Worm (Caenorhabditis elegans) whole organism, L3 larva: Measurements from ENCODE around the gene dyf-19.

Experiments
- aly-2 ChIP-seq: fragments of 150-350 bp; optimal IDR thresholded peaks from 2 replicates; lab custom pipeline; 2014; ENCODE audit warnings: missing biosample characterization, missing genetic modification characterization
- ama-1 ChIP-seq: fragments of 150-350 bp; optimal IDR thresholded peaks from 2 replicates; lab custom pipeline; 2018
- ceh-82 ChIP-seq: fragments of 150-350 bp; optimal IDR thresholded peaks from 2 replicates; lab custom pipeline; 2014; ENCODE audit warnings: missing biosample characterization, missing genetic modification characterization
- ceh-9 ChIP-seq: sonication (generic microtip); optimal IDR thresholded peaks from 2 replicates; lab custom pipeline; 2018; ENCODE audit warnings: missing biosample characterization, missing genetic modification characterization
- daf-12 ChIP-seq: fragments of 150-350 bp; optimal IDR thresholded peaks from 2 replicates; lab custom pipeline; 2014; ENCODE audit warnings: missing biosample characterization, missing genetic modification reagents, missing genetic modification characterization
- egl-27 ChIP-seq: sonication (generic microtip); optimal IDR thresholded peaks from 4 replicates; lab custom pipeline; 2017; ENCODE audit warnings: missing biosample characterization, missing genetic modification reagents, missing genetic modification characterization
- egl-5 ChIP-seq: fragments of 150-350 bp; optimal IDR thresholded peaks from 2 replicates; lab custom pipeline; 2017; ENCODE audit warnings: missing biosample characterization, missing genetic modification reagents, missing genetic modification characterization, inconsistent platforms
- elt-2 ChIP-seq: sonication (generic microtip); optimal IDR thresholded peaks from 2 replicates; lab custom pipeline; 2016; ENCODE audit warnings: missing genetic modification reagents, mild to moderate bottlenecking, missing genetic modification characterization, missing compliant biosample characterization
- eor-1 ChIP-seq, 2 experiments: fragments of 150-350 bp; optimal IDR thresholded peaks; 2 replicates each; lab custom pipeline; 2014 to 2018; ENCODE audit warnings: missing biosample characterization in 2 of 2, missing genetic modification characterization in 2 of 2
- fkh-10 ChIP-seq: sonication (generic microtip); optimal IDR thresholded peaks from 2 replicates; lab custom pipeline; 2017; ENCODE audit warnings: missing biosample characterization, missing genetic modification reagents, missing genetic modification characterization
- fos-1 ChIP-seq: fragments of 150-350 bp; optimal IDR thresholded peaks from 2 replicates; lab custom pipeline; 2014; ENCODE audit warnings: missing biosample characterization, missing genetic modification characterization
- hmg-11 ChIP-seq: sonication (generic microtip); optimal IDR thresholded peaks from 2 replicates; lab custom pipeline; 2016; ENCODE audit warnings: missing genetic modification characterization, missing compliant biosample characterization
- jun-1 ChIP-seq: fragments of 150-350 bp; optimal IDR thresholded peaks from 2 replicates; lab custom pipeline; 2014; ENCODE audit warnings: missing biosample characterization, missing genetic modification reagents, missing genetic modification characterization
- lin-15B ChIP-seq: fragments of 150-350 bp; optimal IDR thresholded peaks from 2 replicates; lab custom pipeline; 2014; ENCODE audit warnings: missing biosample characterization, missing genetic modification characterization
- lin-39 ChIP-seq: fragments of 150-350 bp; optimal IDR thresholded peaks from 2 replicates; lab custom pipeline; 2018; ENCODE audit warnings: missing biosample characterization, missing genetic modification reagents, missing genetic modification characterization
- lsy-12 ChIP-seq: sonication (generic microtip); optimal IDR thresholded peaks from 2 replicates; lab custom pipeline; 2016; ENCODE audit warnings: mild to moderate bottlenecking, missing genetic modification characterization, missing compliant biosample characterization
- nfya-1 ChIP-seq: sonication (generic microtip); optimal IDR thresholded peaks from 2 replicates; lab custom pipeline; 2017; ENCODE audit warnings: missing genetic modification characterization, mild to moderate bottlenecking, missing compliant biosample characterization, antibody characterized with exemption, moderate library complexity; ENCODE audit not compliant: insufficient read depth
- nhr-11 ChIP-seq: fragments of 150-350 bp; optimal IDR thresholded peaks from 2 replicates; lab custom pipeline; 2014; ENCODE audit warnings: missing biosample characterization, missing genetic modification characterization
- nhr-23 ChIP-seq: fragments of 150-350 bp; optimal IDR thresholded peaks from 2 replicates; lab custom pipeline; 2014; ENCODE audit warnings: missing biosample characterization, missing genetic modification reagents, missing genetic modification characterization
- nhr-237 ChIP-seq: fragments of 150-350 bp; optimal IDR thresholded peaks from 2 replicates; lab custom pipeline; 2014; ENCODE audit warnings: missing biosample characterization, missing genetic modification characterization
- nhr-25 ChIP-seq: sonication (generic microtip); optimal IDR thresholded peaks from 2 replicates; lab custom pipeline; 2017; ENCODE audit warnings: missing biosample characterization, missing genetic modification characterization
- nhr-28 ChIP-seq: fragments of 150-350 bp; optimal IDR thresholded peaks from 2 replicates; lab custom pipeline; 2014; ENCODE audit warnings: missing biosample characterization, missing genetic modification characterization
- nhr-67 ChIP-seq: fragments of 150-350 bp; optimal IDR thresholded peaks from 2 replicates; lab custom pipeline; 2014; ENCODE audit warnings: missing biosample characterization, missing genetic modification characterization
- pha-4 ChIP-seq: fragments of 150-350 bp; optimal IDR thresholded peaks from 2 replicates; lab custom pipeline; 2014; ENCODE audit warnings: missing biosample characterization, missing genetic modification reagents, missing genetic modification characterization
- pqm-1 ChIP-seq: fragments of 150-350 bp; optimal IDR thresholded peaks from 2 replicates; lab custom pipeline; 2017; ENCODE audit warnings: missing biosample characterization, missing genetic modification characterization, inconsistent platforms
- sea-2 ChIP-seq: fragments of 150-350 bp; sonication (generic microtip); optimal IDR thresholded peaks from 4 replicates; lab custom pipeline; 2014; ENCODE audit warnings: missing biosample characterization, missing genetic modification reagents, missing genetic modification characterization
- skn-1 ChIP-seq: fragments of 150-350 bp; optimal IDR thresholded peaks from 2 replicates; lab custom pipeline; 2014; ENCODE audit warnings: missing biosample characterization, missing genetic modification characterization
- snpc-4 ChIP-seq: fragments of 150-350 bp; optimal IDR thresholded peaks from 2 replicates; lab custom pipeline; 2014; ENCODE audit warnings: missing biosample characterization, missing genetic modification characterization
- tbx-2 ChIP-seq: sonication (generic microtip); optimal IDR thresholded peaks from 2 replicates; lab custom pipeline; 2016; ENCODE audit warnings: mild to moderate bottlenecking, missing genetic modification characterization, missing compliant biosample characterization
- unc-39 ChIP-seq: sonication (generic microtip); optimal IDR thresholded peaks from 4 replicates; lab custom pipeline; 2017; ENCODE audit warnings: missing biosample characterization, missing genetic modification characterization
- unc-62 ChIP-seq: fragments of 150-350 bp; sonication (generic microtip); optimal IDR thresholded peaks from 4 replicates; lab custom pipeline; 2014; ENCODE audit warnings: missing biosample characterization, missing genetic modification reagents, missing genetic modification characterization
- zag-1 ChIP-seq: fragments of 150-350 bp; optimal IDR thresholded peaks from 2 replicates; lab custom pipeline; 2014; ENCODE audit warnings: missing biosample characterization, missing genetic modification characterization
- ztf-11 ChIP-seq: fragments of 150-350 bp; optimal IDR thresholded peaks from 2 replicates; lab custom pipeline; 2014; ENCODE audit warnings: missing biosample characterization, missing genetic modification characterization

The dyf-19 gene

DNA sequence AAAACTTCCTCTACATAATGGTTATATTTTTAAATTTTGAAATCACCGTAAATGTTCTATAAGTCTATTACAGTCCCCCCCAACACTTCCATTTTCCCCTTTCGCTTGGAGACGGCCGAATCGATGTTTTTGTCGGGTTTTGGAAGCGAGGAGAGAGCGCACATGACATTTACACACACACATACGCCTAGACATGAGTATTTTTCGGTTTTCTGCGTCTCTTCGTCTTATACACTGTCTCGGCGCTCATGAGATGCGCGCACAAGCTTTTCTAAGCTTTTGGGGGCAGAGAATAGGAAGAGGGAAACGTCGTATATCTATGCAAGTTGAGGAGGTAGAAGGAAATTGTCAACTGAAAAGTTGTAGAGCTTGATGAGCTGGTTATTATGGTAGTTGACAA, 4.8 kb upstream of the dyf-19 start (continued):
- TF ChIP-seq unc-39 (tag; lab: Kevin White, UChicago) (no peak), ztf-11 (tag; lab: Kevin White, UChicago) (no peak)

DNA sequence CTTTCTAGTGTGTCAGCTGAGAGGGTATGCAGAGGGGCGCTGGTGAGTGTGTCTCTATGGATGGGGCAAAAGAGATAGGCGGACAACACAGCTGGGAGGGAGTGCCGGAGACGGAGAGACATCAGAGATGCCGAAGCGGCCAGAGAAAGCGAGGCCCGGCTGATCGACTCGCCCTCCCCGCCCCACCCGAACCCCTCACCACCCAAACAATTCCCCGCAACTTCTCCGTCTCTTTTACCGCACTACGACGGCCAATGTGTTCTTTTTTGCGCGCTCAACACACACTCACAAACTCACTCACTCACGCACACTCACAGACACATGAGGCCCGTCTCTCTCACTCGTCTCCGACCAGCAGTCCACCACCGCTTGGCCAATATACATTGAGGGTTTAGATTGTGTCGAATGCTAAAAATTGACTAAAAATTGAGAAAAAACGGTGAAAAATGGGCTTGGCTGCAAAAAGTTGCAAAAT, 2.4 kb upstream of the dyf-19 start, which contains the start of gene Y43F8C.3:
TSS of gene Y43F8C.3 (minus strand) at position 187 of the 475 bp plus-strand sequence.
- peak; percentile 53 for TF ChIP-seq fkh-10 (GFP tag; lab: Kevin White, UChicago)
- TF ChIP-seq pqm-1: no peak
- TF ChIP-seq egl-27 (tag; lab: Kevin White, UChicago): no peak
- TF ChIP-seq lsy-12 (tag; lab: Kevin White, UChicago): peak; percentile 11
- peak; percentile 76 for TF ChIP-seq pha-4
- TF ChIP-seq hmg-11 (tag; lab: Kevin White, UChicago): peak; percentile 92
- TF ChIP-seq ama-1 (lab: Kevin White, UChicago): peak; percentile 51
- TF ChIP-seq nhr-237 (tag; lab: Kevin White, UChicago): no peak
- TF ChIP-seq jun-1: peak; percentile 69
- TF ChIP-seq nhr-23 (tag; lab: Kevin White, UChicago): peak; percentile 48
- TF ChIP-seq lin-39 (tag; lab: Kevin White, UChicago): peak; percentile 89
- peak; percentile 37 for TF ChIP-seq skn-1 (tag; lab: Kevin White, UChicago)
- peak; percentile 86 for TF ChIP-seq nfya-1 (tag; lab: Kevin White, UChicago)
- TF ChIP-seq unc-62 (GFP tag; lab: Kevin White, UChicago): peak; percentile 35
- peak; percentile 20 for TF ChIP-seq nhr-25
- peak; percentile 62 for TF ChIP-seq elt-2 (tag; lab: Kevin White, UChicago)
- no peak for TF ChIP-seq nhr-67 (tag; lab: Kevin White, UChicago)
- TF ChIP-seq ceh-9: no peak
- TF ChIP-seq lin-15B (tag; lab: Kevin White, UChicago): peak; percentile 36
- peak; percentile 23 for TF ChIP-seq nhr-11
- peak; percentile 66 for TF ChIP-seq egl-5 (tag; lab: Kevin White, UChicago)
- peak; percentile 3 for TF ChIP-seq snpc-4

DNA sequence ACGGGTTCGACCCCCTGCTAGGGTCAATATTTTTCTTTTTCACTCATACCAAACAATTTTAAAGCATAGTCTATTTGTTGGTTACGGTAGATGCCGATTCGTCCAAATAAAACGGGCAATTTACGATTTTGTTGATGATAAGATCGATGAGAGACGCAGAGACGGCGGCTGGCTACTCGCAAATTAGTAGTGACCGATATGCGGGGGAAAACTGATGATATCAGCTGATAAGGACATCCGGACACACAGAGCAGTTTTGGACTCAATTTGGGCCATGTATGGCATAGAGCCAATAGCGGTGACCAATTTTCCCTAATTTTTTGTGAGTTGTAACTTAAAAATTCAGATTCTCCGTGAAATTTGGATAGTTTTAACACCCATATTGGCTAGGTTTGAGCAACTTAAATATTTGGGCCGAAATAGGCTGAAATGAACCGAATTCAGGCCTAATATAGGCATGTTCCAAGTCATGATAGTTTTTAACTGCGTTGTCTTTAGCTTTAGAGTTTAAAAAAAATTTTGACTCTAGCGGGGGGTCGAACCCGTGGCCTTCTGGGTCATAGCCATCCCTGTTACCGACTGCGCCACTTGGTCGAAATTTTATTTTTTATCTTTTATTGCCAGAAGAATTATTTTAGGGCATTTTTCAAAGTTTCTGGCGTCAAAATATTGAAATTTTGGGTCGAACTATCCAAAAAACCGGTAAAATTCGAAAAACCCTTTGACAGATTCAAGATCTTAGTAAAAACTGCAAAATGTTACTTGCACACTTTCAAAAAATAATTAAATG, 1.1 kb upstream of the dyf-19 start:
- TF ChIP-seq nhr-237 (tag; lab: Kevin White, UChicago) (no peak), egl-27 (tag; lab: Kevin White, UChicago) (no peak), eor-1 (tag; optimal IDR thresholded peaks at IDR 0.05; lab: Kevin White, UChicago) (no peak), pha-4 (peak; percentile 5), elt-2 (tag; lab: Kevin White, UChicago) (no peak), zag-1 (no peak)
- TF ChIP-seq, all 47 proteins: peak for 1

ce11 chrV:19625719-19626118, 870 bp downstream of the dyf-19 start:
- TF ChIP-seq lin-39 (tag; lab: Kevin White, UChicago) (no peak), ceh-82 (no peak), jun-1 (no peak), nhr-25 (no peak), ama-1 (lab: Kevin White, UChicago) (no peak), tbx-2 (tag; lab: Kevin White, UChicago) (no peak), fos-1 (tag; lab: Kevin White, UChicago) (no peak), nhr-28 (tag; lab: Kevin White, UChicago) (no peak), elt-2 (tag; lab: Kevin White, UChicago) (no peak), nhr-11 (no peak), unc-62 (GFP tag; lab: Kevin White, UChicago) (no peak), daf-12 (tag; lab: Kevin White, UChicago) (no peak), zag-1 (no peak), aly-2 (tag; lab: Kevin White, UChicago) (no peak), lin-15B (tag; lab: Kevin White, UChicago) (no peak), skn-1 (tag; lab: Kevin White, UChicago) (no peak)

- TF ChIP-seq sea-2: no peak
Observed at ce11 chrV:19629544-19629943, 4.7 kb downstream of the dyf-19 start.
